Fruit fly (Drosophila melanogaster) S2 (cell line): ENCODE data around the gene La.

Experiments
- CG8478 ChIP-seq: fragments of >200 bp; optimal IDR thresholded peaks from 2 replicates; lab custom pipeline; 2018
- CTCF ChIP-seq, 2 experiments: fragments of >200 bp; optimal IDR thresholded peaks; 2 replicates each; lab custom pipeline; 2018

- TF ChIP-seq CG8478 (lab: Kevin White, UChicago) (no peak), CTCF (optimal IDR thresholded peaks at IDR 0.05; lab: Kevin White, UChicago) (no peak)
These were observed at the start of gene La, which contains the start of gene RtGEF for dm6 chr2L:20349671-20350539.
